Worm (Caenorhabditis elegans): Measurements from ENCODE around the gene oac-46.

ce11 chrII:8829189-8829588, 22.7 kb downstream of the oac-46 start, which contains the start of gene F46C5.2:
- TF ChIP-seq lin-13 (tag; optimal IDR thresholded peaks at IDR 0.05) (no peak), unc-62 (GFP tag; optimal IDR thresholded peaks at IDR 0.05) (no peak)

Measured in whole organism, mixed stage, embryonic.